Fruit fly (Drosophila melanogaster) whole organism, embryonic: Measurements from ENCODE around the gene pigs.
A peak's percentile ranks its signal among the peaks of the same experiment; 100 is the strongest.

Experiments
- Awh ChIP-seq: fragments of 200-800 bp; sonication (Bioruptor generic); IDR thresholded peaks from 2 replicates; pipeline ENCODE4, ENCODE4 v1.3.6; 2022; ENCODE audit warnings: missing biosample characterization, missing genetic modification characterization
- B-H1 ChIP-seq: fragments of 200-800 bp; sonication (Bioruptor generic); IDR thresholded peaks from 3 replicates; pipeline ENCODE4 v1.3.6; 2022; ENCODE audit warnings: missing biosample characterization, missing genetic modification characterization
- CG1024 ChIP-seq: fragments of 200-800 bp; sonication (Bioruptor generic); IDR thresholded peaks from 2 replicates; pipeline ENCODE4 v1.3.6; 2022; ENCODE audit warnings: missing biosample characterization, missing genetic modification characterization
- CG11696 ChIP-seq: fragments of 200-800 bp; sonication (Bioruptor generic); IDR thresholded peaks from 2 replicates; pipeline ENCODE4 v1.3.6; 2022; ENCODE audit warnings: missing biosample characterization, missing genetic modification characterization
- CG12071 ChIP-seq: fragments of 200-800 bp; sonication (Bioruptor generic); optimal IDR thresholded peaks from 3 replicates; lab custom pipeline; 2018; ENCODE audit warnings: missing biosample characterization, mild to moderate bottlenecking, missing genetic modification characterization
- CG1233 ChIP-seq: fragments of 200-800 bp; sonication (Bioruptor generic); optimal IDR thresholded peaks from 4 replicates; lab custom pipeline; 2018; ENCODE audit warnings: missing biosample characterization, mild to moderate bottlenecking, missing genetic modification characterization
- CG15073 ChIP-seq: fragments of 200-800 bp; sonication (Bioruptor generic); optimal IDR thresholded peaks from 2 replicates; lab custom pipeline; 2016; ENCODE audit warnings: missing biosample characterization, missing genetic modification characterization
- CG15479 ChIP-seq: fragments of 200-800 bp; sonication (Bioruptor generic); optimal IDR thresholded peaks from 3 replicates; lab custom pipeline; 2019; ENCODE audit warnings: missing biosample characterization, mild to moderate bottlenecking, missing genetic modification characterization, moderate library complexity
- CG15696 ChIP-seq: fragments of 200-800 bp; sonication (Bioruptor generic); optimal IDR thresholded peaks from 2 replicates; lab custom pipeline; 2019; ENCODE audit warnings: missing biosample characterization, mild to moderate bottlenecking, missing genetic modification characterization, moderate library complexity
- CG1647 ChIP-seq: fragments of 200-800 bp; sonication (Bioruptor generic); optimal IDR thresholded peaks from 3 replicates; lab custom pipeline; 2016; ENCODE audit warnings: missing biosample characterization, missing genetic modification characterization
- CG16779 ChIP-seq: fragments of 200-800 bp; sonication (Bioruptor generic); IDR thresholded peaks from 2 replicates; pipeline ENCODE4 v1.3.6; 2022; ENCODE audit warnings: missing biosample characterization, missing genetic modification characterization
- CG18619 ChIP-seq: fragments of 200-800 bp; sonication (Bioruptor generic); optimal IDR thresholded peaks from 3 replicates; lab custom pipeline; 2017; ENCODE audit warnings: missing biosample characterization, mild to moderate bottlenecking, missing genetic modification characterization
- CG2129 ChIP-seq: fragments of 200-800 bp; sonication (Bioruptor generic); IDR thresholded peaks from 2 replicates; pipeline ENCODE4 v1.3.6; 2022; ENCODE audit warnings: missing biosample characterization, missing genetic modification characterization; ENCODE audit not compliant: partially characterized antibody
- CG31365 ChIP-seq: fragments of 200-800 bp; sonication (Bioruptor generic); optimal IDR thresholded peaks from 2 replicates; lab custom pipeline; 2018; ENCODE audit warnings: missing biosample characterization, mild to moderate bottlenecking, missing genetic modification characterization
- CG3163 ChIP-seq: fragments of 200-800 bp; sonication (Bioruptor generic); optimal IDR thresholded peaks from 3 replicates; lab custom pipeline; 2016; ENCODE audit warnings: missing biosample characterization, missing genetic modification characterization
- CG34224 ChIP-seq: fragments of 200-800 bp; sonication (Bioruptor generic); IDR thresholded peaks from 3 replicates; pipeline ENCODE4 v1.3.6; 2022; ENCODE audit warnings: missing biosample characterization, missing genetic modification characterization; ENCODE audit not compliant: partially characterized antibody
- CG5953 ChIP-seq: fragments of 200-800 bp; sonication (Bioruptor generic); IDR thresholded peaks from 2 replicates; pipeline ENCODE4 v1.3.6; 2022; ENCODE audit warnings: missing biosample characterization, missing genetic modification characterization
- CG6683 ChIP-seq: fragments of 200-800 bp; sonication (Bioruptor generic); optimal IDR thresholded peaks from 2 replicates; lab custom pipeline; 2017; ENCODE audit warnings: missing biosample characterization, mild to moderate bottlenecking, missing genetic modification characterization, missing genetic modification reagents
- CG6791 ChIP-seq: fragments of 200-800 bp; sonication (Bioruptor generic); IDR thresholded peaks from 3 replicates; pipeline ENCODE4 v1.3.6; 2022; ENCODE audit warnings: missing biosample characterization, missing genetic modification characterization; ENCODE audit not compliant: partially characterized antibody
- CG6813 ChIP-seq: fragments of 200-800 bp; sonication (Bioruptor generic); optimal IDR thresholded peaks from 2 replicates; lab custom pipeline; 2017; ENCODE audit warnings: missing biosample characterization, missing genetic modification characterization, mild to moderate bottlenecking, moderate library complexity, missing genetic modification reagents
- CG8290 ChIP-seq, 3 experiments: fragments of 200-800 bp; sonication (Bioruptor generic); optimal IDR thresholded peaks; 2 replicates each; lab custom pipeline; 2016 to 2019; ENCODE audit warnings: missing biosample characterization in 3 of 3, missing genetic modification characterization in 3 of 3, mild to moderate bottlenecking in 2 of 3, moderate library complexity in 1 of 3
- CG9437 ChIP-seq: fragments of 200-800 bp; sonication (Bioruptor generic); optimal IDR thresholded peaks from 2 replicates; lab custom pipeline; 2018; ENCODE audit warnings: missing biosample characterization, mild to moderate bottlenecking, missing genetic modification characterization
- CG9932 ChIP-seq: fragments of 200-800 bp; sonication (Bioruptor generic); IDR thresholded peaks from 2 replicates; pipeline ENCODE4 v1.3.6; 2022; ENCODE audit warnings: missing biosample characterization, missing genetic modification characterization
- Dfd ChIP-seq, 2 experiments: fragments of >200 bp; optimal IDR thresholded peaks; 2 replicates each; lab custom pipeline; 2017; ENCODE audit warnings: missing biosample characterization in 2 of 2, missing genetic modification characterization in 2 of 2
- Gsc ChIP-seq: fragments of 200-800 bp; sonication (Bioruptor generic); IDR thresholded peaks from 2 replicates; pipeline ENCODE4 v1.3.6; 2022; ENCODE audit warnings: missing biosample characterization, missing genetic modification characterization
- HLHmδ ChIP-seq: fragments of 200-800 bp; sonication (Bioruptor generic); optimal IDR thresholded peaks from 2 replicates; lab custom pipeline; 2018; ENCODE audit warnings: missing biosample characterization, mild to moderate bottlenecking, missing genetic modification characterization, moderate library complexity
- Hmr ChIP-seq: fragments of 200-800 bp; sonication (Bioruptor generic); optimal IDR thresholded peaks from 3 replicates; lab custom pipeline; 2017; ENCODE audit warnings: mild to moderate bottlenecking, missing biosample characterization, missing genetic modification reagents, missing genetic modification characterization
- Hsf ChIP-seq: fragments of 200-800 bp; sonication (Bioruptor generic); optimal IDR thresholded peaks from 3 replicates; lab custom pipeline; 2016; ENCODE audit warnings: missing biosample characterization, missing genetic modification characterization
- Lpt ChIP-seq: fragments of >200 bp; optimal IDR thresholded peaks from 2 replicates; lab custom pipeline; 2018; ENCODE audit warnings: missing biosample characterization, missing genetic modification characterization
- Med ChIP-seq: fragments of 200-800 bp; sonication (Bioruptor generic); peaks from one replicate; lab custom pipeline; 2016; ENCODE audit warnings: missing biosample characterization, missing genetic modification characterization, mild to moderate bottlenecking, inconsistent platforms, moderate library complexity
- Meics ChIP-seq: fragments of 200-800 bp; sonication (Bioruptor generic); optimal IDR thresholded peaks from 2 replicates; lab custom pipeline; 2017; ENCODE audit warnings: missing biosample characterization, mild to moderate bottlenecking, missing genetic modification characterization
- Mes4 ChIP-seq: fragments of 200-800 bp; sonication (Bioruptor generic); optimal IDR thresholded peaks from 2 replicates; lab custom pipeline; 2016; ENCODE audit warnings: missing biosample characterization, missing genetic modification characterization
- NfI ChIP-seq: fragments of 200-800 bp; sonication (Bioruptor generic); optimal IDR thresholded peaks from 3 replicates; lab custom pipeline; 2018; ENCODE audit warnings: missing biosample characterization, mild to moderate bottlenecking, missing genetic modification characterization, moderate library complexity
- Ssrp ChIP-seq: fragments of 200-800 bp; sonication (Bioruptor generic); optimal IDR thresholded peaks from 2 replicates; lab custom pipeline; 2018; ENCODE audit warnings: missing biosample characterization, mild to moderate bottlenecking, missing genetic modification characterization, moderate library complexity
- az2 ChIP-seq: fragments of 200-800 bp; sonication (Bioruptor generic); optimal IDR thresholded peaks from 3 replicates; lab custom pipeline; 2016; ENCODE audit warnings: missing biosample characterization, missing genetic modification characterization
- fu2 ChIP-seq: fragments of 200-800 bp; sonication (Bioruptor generic); optimal IDR thresholded peaks from 2 replicates; lab custom pipeline; 2016; ENCODE audit warnings: missing biosample characterization, missing genetic modification characterization
- grau ChIP-seq: fragments of 200-800 bp; optimal IDR thresholded peaks from 3 replicates; lab custom pipeline; 2019; ENCODE audit warnings: missing biosample characterization, mild to moderate bottlenecking, missing genetic modification characterization, moderate library complexity
- gt ChIP-seq: fragments of 200-800 bp; sonication (Bioruptor generic); IDR thresholded peaks from 2 replicates; pipeline ENCODE4 v1.3.6; 2022; ENCODE audit warnings: missing biosample characterization, missing genetic modification characterization
- jing ChIP-seq: fragments of 200-800 bp; sonication (Bioruptor generic); optimal IDR thresholded peaks from 2 replicates; lab custom pipeline; 2018; ENCODE audit warnings: missing biosample characterization, mild to moderate bottlenecking, missing genetic modification characterization
- lab ChIP-seq: fragments of 200-800 bp; sonication (Bioruptor generic); optimal IDR thresholded peaks from 3 replicates; lab custom pipeline; 2017; ENCODE audit warnings: missing biosample characterization, missing genetic modification characterization, mild to moderate bottlenecking, moderate library complexity, missing genetic modification reagents
- pb ChIP-seq: fragments of 200-800 bp; sonication (Bioruptor generic); optimal IDR thresholded peaks from 3 replicates; lab custom pipeline; 2016; ENCODE audit warnings: missing biosample characterization, missing genetic modification characterization
- phol ChIP-seq: fragments of 200-800 bp; sonication (Bioruptor generic); optimal IDR thresholded peaks from 3 replicates; lab custom pipeline; 2018; ENCODE audit warnings: missing biosample characterization, mild to moderate bottlenecking, missing genetic modification characterization, moderate library complexity
- pita ChIP-seq: fragments of 200-800 bp; sonication (Bioruptor generic); optimal IDR thresholded peaks from 2 replicates; lab custom pipeline; 2017; ENCODE audit warnings: missing biosample characterization, mild to moderate bottlenecking, missing genetic modification characterization
- repo ChIP-seq: fragments of 200-800 bp; sonication (Bioruptor generic); optimal IDR thresholded peaks from 2 replicates; lab custom pipeline; 2016; ENCODE audit warnings: missing biosample characterization, missing genetic modification characterization
- sna ChIP-seq: fragments of 200-800 bp; sonication (Bioruptor generic); IDR thresholded peaks from 2 replicates; pipeline ENCODE4 v1.3.6; 2022; ENCODE audit warnings: missing biosample characterization, missing genetic modification characterization; ENCODE audit not compliant: partially characterized antibody
- stwl ChIP-seq: fragments of 200-800 bp; sonication (Bioruptor generic); optimal IDR thresholded peaks from 3 replicates; lab custom pipeline; 2018; ENCODE audit warnings: missing biosample characterization, mild to moderate bottlenecking, missing genetic modification characterization, moderate library complexity
- tin ChIP-seq: fragments of 200-800 bp; sonication (Bioruptor generic); optimal IDR thresholded peaks from 3 replicates; lab custom pipeline; 2016; ENCODE audit warnings: missing biosample characterization, missing genetic modification characterization
- tll ChIP-seq, 2 experiments: fragments of 200-800 bp in 1 of 2; fragments of >200 bp in 1 of 2; sonication (Bioruptor generic) in 1 of 2; optimal IDR thresholded peaks; 2 replicates each; lab custom pipeline; 2017 to 2019; ENCODE audit warnings: missing biosample characterization in 2 of 2, missing genetic modification characterization in 2 of 2, mild to moderate bottlenecking in 1 of 2, moderate library complexity in 1 of 2
- trem ChIP-seq: fragments of 200-800 bp; optimal IDR thresholded peaks from 3 replicates; lab custom pipeline; 2019; ENCODE audit warnings: missing biosample characterization, mild to moderate bottlenecking, missing genetic modification characterization, moderate library complexity
- zen2 ChIP-seq: fragments of 200-800 bp; sonication (Bioruptor generic); IDR thresholded peaks from 3 replicates; pipeline ENCODE4 v1.3.6; 2022; ENCODE audit warnings: missing biosample characterization, missing genetic modification characterization; ENCODE audit not compliant: partially characterized antibody

The pigs gene

dm6 chrX:6615476-6615875 lies 15.6 kb downstream of the pigs start (continued):
- TF ChIP-seq Meics (GFP tag; lab: Kevin White, UChicago) (no peak), Awh (GFP tag; lab: Robert Waterston, UW) (peak; percentile 42), CG9437 (GFP tag; lab: Kevin White, UChicago) (no peak), Med (GFP tag; lab: Kevin White, UChicago) (peak; percentile 60), NfI (GFP tag; lab: Kevin White, UChicago) (no peak), trem (peak; percentile 15), CG8290 (GFP tag; optimal IDR thresholded peaks at IDR 0.05; lab: Kevin White, UChicago) (peak; percentile 12), CG8290 (tag; optimal IDR thresholded peaks at IDR 0.05; lab: Kevin White, UChicago) (no peak), pb (GFP tag; lab: Kevin White, UChicago) (no peak), Gsc (no peak; the same call in none of the 2 replicates), CG18619 (no peak), Lpt (GFP tag; lab: Kevin White, UChicago) (no peak), az2 (GFP tag; lab: Kevin White, UChicago) (peak; percentile 52), CG15073 (GFP tag; lab: Kevin White, UChicago) (no peak), Dfd (GFP tag; optimal IDR thresholded peaks at IDR 0.05; lab: Kevin White, UChicago) (no peak), CG15696 (tag; lab: Kevin White, UChicago) (peak; percentile 31), grau (tag; lab: Kevin White, UChicago) (peak; percentile 38), gt (GFP tag; lab: Robert Waterston, UW) (0 out of 2 replicates have a peak, but pooled peaks have one; percentile 30), CG1233 (GFP tag; lab: Kevin White, UChicago) (peak; percentile 7), pita (GFP tag; lab: Kevin White, UChicago) (no peak), CG1647 (no peak), zen2 (GFP tag; lab: Robert Waterston, UW) (no peak), CG12071 (GFP tag; lab: Kevin White, UChicago) (no peak), stwl (tag; lab: Kevin White, UChicago) (no peak), tin (GFP tag; lab: Kevin White, UChicago) (peak; percentile 57), Hmr (GFP tag; lab: Kevin White, UChicago) (no peak), CG34224 (GFP tag; lab: Robert Waterston, UW) (no peak), sna (GFP tag; lab: Robert Waterston, UW) (no peak), CG6683 (no peak), phol (tag; lab: Kevin White, UChicago) (peak; percentile 60), Ssrp (tag; lab: Kevin White, UChicago) (peak; percentile 75), Hsf (GFP tag; lab: Kevin White, UChicago) (peak; percentile 39), jing (GFP tag; lab: Kevin White, UChicago) (no peak), CG3163 (GFP tag; lab: Kevin White, UChicago) (no peak), CG16779 (no peak), CG9932 (no peak), CG5953 (GFP tag; lab: Robert Waterston, UW) (0 out of 2 replicates have a peak, but pooled peaks have one; percentile 26), B-H1 (GFP tag; lab: Robert Waterston, UW) (peak; percentile 46; the same call in 1 of the 3 replicates), CG1024 (GFP tag; lab: Robert Waterston, UW) (peak; percentile 43; the same call in 1 of the 2 replicates), CG11696 (GFP tag; lab: Robert Waterston, UW) (0 out of 2 replicates have a peak, but pooled peaks have one; percentile 28), CG2129 (no peak), CG31365 (tag; lab: Kevin White, UChicago) (no peak), CG15479 (GFP tag; lab: Kevin White, UChicago) (no peak), repo (GFP tag; lab: Kevin White, UChicago) (peak; percentile 16), CG6791 (GFP tag; lab: Robert Waterston, UW) (no peak), lab (GFP tag; lab: Kevin White, UChicago) (peak; percentile 10), tll (GFP tag; optimal IDR thresholded peaks at IDR 0.05; lab: Kevin White, UChicago) (no peak), HLHmδ (no peak), CG6813 (GFP tag; lab: Kevin White, UChicago) (no peak), fu2 (GFP tag; lab: Kevin White, UChicago) (no peak), Mes4 (peak; percentile 22)
